Fruit fly (Drosophila melanogaster): Measurements from ENCODE around the gene CG42331.
A peak's percentile ranks its signal among the peaks of the same experiment; 100 is the strongest.

Gene CG42331

dm6 chr3R:24771273-24772231, at the start of gene CG42331:
CG42331 (plus strand) TSS chr3R:24772181.
- TF ChIP-seq usp (GFP tag; optimal IDR thresholded peaks at IDR 0.05) (no peak), pan (optimal IDR thresholded peaks at IDR 0.05) (no peak), psq (optimal IDR thresholded peaks at IDR 0.05) (no peak), CG8478 (optimal IDR thresholded peaks at IDR 0.05) (no peak), EcR (GFP tag; optimal IDR thresholded peaks at IDR 0.05) (no peak), Dll (optimal IDR thresholded peaks at IDR 0.05) (no peak)

- TF ChIP-seq psq (optimal IDR thresholded peaks at IDR 0.05) (no peak), Dll (optimal IDR thresholded peaks at IDR 0.05) (no peak), pan (optimal IDR thresholded peaks at IDR 0.05) (no peak), usp (GFP tag; optimal IDR thresholded peaks at IDR 0.05) (no peak)
Observed at dm6 chr3R:24726347-24726891, 45.6 kb upstream of the CG42331 start.

dm6 chr3R:24727038-24727437, 44.9 kb upstream of the CG42331 start:
- TF ChIP-seq Dll (optimal IDR thresholded peaks at IDR 0.05) (no peak), psq (optimal IDR thresholded peaks at IDR 0.05) (no peak), pan (optimal IDR thresholded peaks at IDR 0.05) (no peak), EcR (GFP tag; optimal IDR thresholded peaks at IDR 0.05) (no peak), usp (GFP tag; optimal IDR thresholded peaks at IDR 0.05) (no peak), CG8478 (optimal IDR thresholded peaks at IDR 0.05) (no peak)

- TF ChIP-seq CG8478 (optimal IDR thresholded peaks at IDR 0.05) (no peak), usp (GFP tag; optimal IDR thresholded peaks at IDR 0.05) (no peak), EcR (GFP tag; optimal IDR thresholded peaks at IDR 0.05) (no peak), pan (optimal IDR thresholded peaks at IDR 0.05) (no peak), Dll (optimal IDR thresholded peaks at IDR 0.05) (no peak), psq (optimal IDR thresholded peaks at IDR 0.05) (no peak)
Observed at dm6 chr3R:24749055-24749992, 22.7 kb upstream of the CG42331 start, which contains the start of gene tld. tld (plus strand) TSS chr3R:24749731.

dm6 chr3R:24753561-24754027, 18.4 kb upstream of the CG42331 start, which contains the start of gene asp:
asp (plus strand) TSS chr3R:24753849.
- TF ChIP-seq usp (GFP tag; optimal IDR thresholded peaks at IDR 0.05) (no peak), pan (optimal IDR thresholded peaks at IDR 0.05) (no peak), Dll (optimal IDR thresholded peaks at IDR 0.05) (no peak), CG8478 (optimal IDR thresholded peaks at IDR 0.05) (no peak), psq (optimal IDR thresholded peaks at IDR 0.05) (no peak), EcR (GFP tag; optimal IDR thresholded peaks at IDR 0.05) (no peak)

- TF ChIP-seq CG8478 (optimal IDR thresholded peaks at IDR 0.05) (no peak), usp (GFP tag; optimal IDR thresholded peaks at IDR 0.05) (no peak), Dll (optimal IDR thresholded peaks at IDR 0.05) (no peak), psq (optimal IDR thresholded peaks at IDR 0.05) (no peak), EcR (GFP tag; optimal IDR thresholded peaks at IDR 0.05) (no peak), pan (optimal IDR thresholded peaks at IDR 0.05) (no peak)
Observed at dm6 chr3R:24764971-24765370, 7.0 kb upstream of the CG42331 start, which contains the start of gene AstA. AstA (minus strand) TSS chr3R:24765071.

dm6 chr3R:24766684-24767083, 5.3 kb upstream of the CG42331 start:
- TF ChIP-seq EcR (GFP tag; optimal IDR thresholded peaks at IDR 0.05) (no peak), psq (optimal IDR thresholded peaks at IDR 0.05) (no peak), CG8478 (optimal IDR thresholded peaks at IDR 0.05) (no peak), Dll (optimal IDR thresholded peaks at IDR 0.05) (no peak), pan (optimal IDR thresholded peaks at IDR 0.05) (no peak), usp (GFP tag; optimal IDR thresholded peaks at IDR 0.05) (no peak)

dm6 chr3R:24767667-24768340, 4.2 kb upstream of the CG42331 start:
- TF ChIP-seq Dll (optimal IDR thresholded peaks at IDR 0.05) (peak; percentile 76), EcR (GFP tag; optimal IDR thresholded peaks at IDR 0.05) (no peak), usp (GFP tag; optimal IDR thresholded peaks at IDR 0.05) (no peak)

- TF ChIP-seq Dll (optimal IDR thresholded peaks at IDR 0.05) (peak; percentile 35), pan (optimal IDR thresholded peaks at IDR 0.05) (no peak)
Observed at dm6 chr3R:24768538-24769401, 3.2 kb upstream of the CG42331 start, which contains the start of gene CG13631. CG13631 (plus strand) TSS chr3R:24769351.

- TF ChIP-seq pan (optimal IDR thresholded peaks at IDR 0.05) (no peak), usp (GFP tag; optimal IDR thresholded peaks at IDR 0.05) (no peak), Dll (optimal IDR thresholded peaks at IDR 0.05) (no peak), CG8478 (optimal IDR thresholded peaks at IDR 0.05) (no peak), EcR (GFP tag; optimal IDR thresholded peaks at IDR 0.05) (no peak), psq (optimal IDR thresholded peaks at IDR 0.05) (no peak)
Observed at dm6 chr3R:24769601-24770000, 2.4 kb upstream of the CG42331 start.
